Worm (Caenorhabditis elegans) whole organism, L1 larva: ENCODE measurements around the gene srxa-12.
A peak's percentile ranks its signal among the peaks of the same experiment; 100 is the strongest.

Experiments
- C04F5.9 ChIP-seq: sonication (generic microtip); optimal IDR thresholded peaks from 2 replicates; lab custom pipeline; 2016; ENCODE audit warnings: missing genetic modification characterization, missing compliant biosample characterization
- C16A3.4 ChIP-seq: fragments of 150-350 bp; optimal IDR thresholded peaks from 2 replicates; lab custom pipeline; 2014; ENCODE audit warnings: missing biosample characterization, missing genetic modification characterization
- C34B4.2 ChIP-seq: sonication (generic microtip); optimal IDR thresholded peaks from 2 replicates; lab custom pipeline; 2017; ENCODE audit warnings: mild to moderate bottlenecking, missing genetic modification characterization, missing compliant biosample characterization
- F16B12.6 ChIP-seq: fragments of 150-350 bp; optimal IDR thresholded peaks from 2 replicates; lab custom pipeline; 2014; ENCODE audit warnings: missing biosample characterization, missing genetic modification characterization
- Y116A8C.19 ChIP-seq: sonication (generic microtip); optimal IDR thresholded peaks from 2 replicates; lab custom pipeline; 2016; ENCODE audit warnings: missing compliant biosample characterization, missing genetic modification characterization, borderline replicate concordance
- aha-1 ChIP-seq: fragments of 150-350 bp; optimal IDR thresholded peaks from 2 replicates; lab custom pipeline; 2014; ENCODE audit warnings: missing biosample characterization, missing genetic modification characterization
- alr-1 ChIP-seq: fragments of 200-800 bp; sonication (Bioruptor generic); optimal IDR thresholded peaks from 2 replicates; lab custom pipeline; 2018; ENCODE audit warnings: borderline replicate concordance, mild to moderate bottlenecking, missing genetic modification characterization, missing compliant biosample characterization
- ama-1 ChIP-seq: fragments of 150-350 bp; optimal IDR thresholded peaks from 2 replicates; lab custom pipeline; 2014
- ceh-88 ChIP-seq: fragments of 200-800 bp; sonication (Bioruptor generic); IDR thresholded peaks from 2 replicates; pipeline ENCODE4 v1.3.6; 2022; ENCODE audit warnings: missing genetic modification characterization, missing compliant biosample characterization
- ceh-90 ChIP-seq: sonication (generic microtip); optimal IDR thresholded peaks from 2 replicates; lab custom pipeline; 2016; ENCODE audit warnings: missing genetic modification characterization, missing compliant biosample characterization
- dpl-1 ChIP-seq, 3 experiments: fragments of 150-350 bp in 2 of 3; sonication (generic microtip) in 1 of 3; optimal IDR thresholded peaks; 2 replicates each; lab custom pipeline; 2014 to 2017; ENCODE audit warnings: missing biosample characterization in 3 of 3, missing genetic modification characterization in 3 of 3, missing genetic modification reagents in 3 of 3
- dsc-1 ChIP-seq: sonication (generic microtip); optimal IDR thresholded peaks from 2 replicates; lab custom pipeline; 2016; ENCODE audit warnings: mild to moderate bottlenecking, missing genetic modification characterization, missing compliant biosample characterization
- efl-1 ChIP-seq, 4 experiments: fragments of 150-350 bp; optimal IDR thresholded peaks in 3 of 4; peaks in 1 of 4; 1 replicate in 1 of 4; 2 replicates in 3 of 4; lab custom pipeline; 2014; ENCODE audit warnings: missing biosample characterization in 2 of 4, missing genetic modification characterization in 2 of 4, missing genetic modification reagents in 2 of 4
- efl-3 ChIP-seq: fragments of 200-800 bp; sonication (Bioruptor generic); optimal IDR thresholded peaks from 2 replicates; lab custom pipeline; 2018; ENCODE audit warnings: mild to moderate bottlenecking, missing genetic modification characterization, missing compliant biosample characterization
- elt-2 ChIP-seq: sonication (generic microtip); optimal IDR thresholded peaks from 2 replicates; lab custom pipeline; 2016; ENCODE audit warnings: missing genetic modification characterization, mild to moderate bottlenecking, inconsistent platforms, missing compliant biosample characterization, missing genetic modification reagents
- fkh-4 ChIP-seq: sonication (generic microtip); optimal IDR thresholded peaks from 2 replicates; lab custom pipeline; 2016; ENCODE audit warnings: missing compliant biosample characterization, missing genetic modification characterization, borderline replicate concordance
- fkh-8 ChIP-seq: sonication (generic microtip); optimal IDR thresholded peaks from 2 replicates; lab custom pipeline; 2016; ENCODE audit warnings: mild to moderate bottlenecking, missing genetic modification characterization, missing compliant biosample characterization
- fos-1 ChIP-seq: fragments of 150-350 bp; optimal IDR thresholded peaks from 2 replicates; lab custom pipeline; 2014; ENCODE audit warnings: missing biosample characterization, missing genetic modification characterization
- grh-1 ChIP-seq: fragments of 200-800 bp; sonication (Bioruptor generic); IDR thresholded peaks from 2 replicates; pipeline ENCODE4 v1.3.6; 2022; ENCODE audit warnings: missing genetic modification reagents, missing genetic modification characterization, missing compliant biosample characterization
- hpl-2 ChIP-seq: fragments of 150-350 bp; optimal IDR thresholded peaks from 2 replicates; lab custom pipeline; 2014; ENCODE audit warnings: missing biosample characterization, missing genetic modification reagents, missing genetic modification characterization
- irx-1 ChIP-seq: sonication (generic microtip); optimal IDR thresholded peaks from 2 replicates; lab custom pipeline; 2016; ENCODE audit warnings: missing genetic modification characterization, missing compliant biosample characterization
- lin-13 ChIP-seq: fragments of 150-350 bp; optimal IDR thresholded peaks from 2 replicates; lab custom pipeline; 2014; ENCODE audit warnings: missing biosample characterization, missing genetic modification reagents, missing genetic modification characterization
- lin-35 ChIP-seq, 2 experiments: fragments of 150-350 bp; optimal IDR thresholded peaks; 2 replicates each; lab custom pipeline; 2014; ENCODE audit warnings: missing biosample characterization in 2 of 2, missing genetic modification characterization in 2 of 2, missing genetic modification reagents in 2 of 2
- lir-3 ChIP-seq: sonication (generic microtip); optimal IDR thresholded peaks from 2 replicates; lab custom pipeline; 2016; ENCODE audit warnings: mild to moderate bottlenecking, missing genetic modification characterization, moderate library complexity, missing compliant biosample characterization; ENCODE audit not compliant: poor library complexity
- lsy-2 ChIP-seq, 2 experiments: fragments of 150-350 bp; optimal IDR thresholded peaks; 2 replicates each; lab custom pipeline; 2014; ENCODE audit warnings: missing biosample characterization in 2 of 2, missing genetic modification characterization in 2 of 2
- mdl-1 ChIP-seq, 2 experiments: fragments of 150-350 bp; optimal IDR thresholded peaks; 2 replicates each; lab custom pipeline; 2014 to 2017; ENCODE audit warnings: missing biosample characterization in 2 of 2, missing genetic modification characterization in 2 of 2, inconsistent platforms in 1 of 2
- mef-2 ChIP-seq: fragments of 150-350 bp; optimal IDR thresholded peaks from 2 replicates; lab custom pipeline; 2014; ENCODE audit warnings: missing biosample characterization, missing genetic modification characterization
- nhr-12 ChIP-seq: sonication (generic microtip); optimal IDR thresholded peaks from 2 replicates; lab custom pipeline; 2017; ENCODE audit warnings: missing biosample characterization, missing genetic modification characterization
- nhr-19 ChIP-seq: fragments of 200-800 bp; sonication (Bioruptor generic); conservative IDR thresholded peaks from 2 replicates; pipeline ENCODE4 v1.3.6; 2022; ENCODE audit warnings: missing genetic modification characterization, missing compliant biosample characterization
- nhr-20 ChIP-seq: sonication (generic microtip); optimal IDR thresholded peaks from 2 replicates; lab custom pipeline; 2016; ENCODE audit warnings: mild to moderate bottlenecking, missing genetic modification characterization, missing compliant biosample characterization
- nhr-237 ChIP-seq: fragments of 150-350 bp; optimal IDR thresholded peaks from 2 replicates; lab custom pipeline; 2014; ENCODE audit warnings: missing biosample characterization, missing genetic modification characterization
- nhr-28 ChIP-seq: fragments of 150-350 bp; optimal IDR thresholded peaks from 2 replicates; lab custom pipeline; 2014; ENCODE audit warnings: missing biosample characterization, missing genetic modification characterization
- nhr-47 ChIP-seq: sonication (generic microtip); optimal IDR thresholded peaks from 2 replicates; lab custom pipeline; 2016; ENCODE audit warnings: mild to moderate bottlenecking, missing genetic modification characterization, moderate library complexity, missing compliant biosample characterization
- nhr-77 ChIP-seq: fragments of 150-350 bp; optimal IDR thresholded peaks from 2 replicates; lab custom pipeline; 2014; ENCODE audit warnings: missing biosample characterization, missing genetic modification characterization
- nhr-84 ChIP-seq: sonication (generic microtip); optimal IDR thresholded peaks from 2 replicates; lab custom pipeline; 2017; ENCODE audit warnings: missing biosample characterization, missing genetic modification characterization
- nhr-85 ChIP-seq: sonication (generic microtip); peaks from one replicate; lab custom pipeline; 2016; ENCODE audit warnings: missing genetic modification characterization, inconsistent platforms, missing compliant biosample characterization
- nhr-90 ChIP-seq: sonication (generic microtip); optimal IDR thresholded peaks from 2 replicates; lab custom pipeline; 2016; ENCODE audit warnings: mild to moderate bottlenecking, missing genetic modification characterization, missing compliant biosample characterization; ENCODE audit not compliant: poor library complexity
- pqm-1 ChIP-seq: sonication (generic microtip); optimal IDR thresholded peaks from 3 replicates; lab custom pipeline; 2017; ENCODE audit warnings: missing biosample characterization, missing genetic modification characterization
- rnt-1 ChIP-seq: sonication (generic microtip); optimal IDR thresholded peaks from 2 replicates; lab custom pipeline; 2016; ENCODE audit warnings: mild to moderate bottlenecking, missing genetic modification characterization, moderate library complexity, missing compliant biosample characterization
- skn-1 ChIP-seq: fragments of 150-350 bp; optimal IDR thresholded peaks from 2 replicates; lab custom pipeline; 2014; ENCODE audit warnings: missing biosample characterization, missing genetic modification characterization
- snpc-4 ChIP-seq: fragments of 150-350 bp; optimal IDR thresholded peaks from 2 replicates; lab custom pipeline; 2014; ENCODE audit warnings: missing biosample characterization, missing genetic modification characterization
- snu-23 ChIP-seq: sonication (generic microtip); optimal IDR thresholded peaks from 2 replicates; lab custom pipeline; 2016; ENCODE audit warnings: missing genetic modification characterization, missing compliant biosample characterization
- sox-4 ChIP-seq: sonication (generic microtip); optimal IDR thresholded peaks from 2 replicates; lab custom pipeline; 2016; ENCODE audit warnings: missing genetic modification characterization, missing compliant biosample characterization
- sptf-1 ChIP-seq: fragments of 150-350 bp; optimal IDR thresholded peaks from 2 replicates; lab custom pipeline; 2014; ENCODE audit warnings: missing biosample characterization, missing genetic modification characterization
- sup-37 ChIP-seq: fragments of 200-800 bp; sonication (Bioruptor generic); optimal IDR thresholded peaks from 2 replicates; lab custom pipeline; 2018; ENCODE audit warnings: mild to moderate bottlenecking, missing genetic modification characterization, missing compliant biosample characterization
- swsn-7 ChIP-seq: sonication (generic microtip); optimal IDR thresholded peaks from 2 replicates; lab custom pipeline; 2016; ENCODE audit warnings: missing genetic modification characterization, missing compliant biosample characterization
- tbx-2 ChIP-seq: sonication (generic microtip); optimal IDR thresholded peaks from 2 replicates; lab custom pipeline; 2016; ENCODE audit warnings: missing genetic modification characterization, missing compliant biosample characterization
- tlp-1 ChIP-seq: fragments of 150-350 bp; optimal IDR thresholded peaks from 2 replicates; lab custom pipeline; 2014; ENCODE audit warnings: missing biosample characterization, missing genetic modification characterization
- unc-130 ChIP-seq: fragments of 150-350 bp; optimal IDR thresholded peaks from 2 replicates; lab custom pipeline; 2017; ENCODE audit warnings: missing biosample characterization, missing genetic modification characterization, inconsistent platforms
- unc-62 ChIP-seq: fragments of 150-350 bp; optimal IDR thresholded peaks from 2 replicates; lab custom pipeline; 2014; ENCODE audit warnings: missing biosample characterization, missing genetic modification reagents, missing genetic modification characterization
- unc-86 ChIP-seq: sonication (generic microtip); optimal IDR thresholded peaks from 2 replicates; lab custom pipeline; 2016; ENCODE audit warnings: missing genetic modification characterization, missing compliant biosample characterization
- unc-98 ChIP-seq: fragments of 200-800 bp; sonication (Bioruptor generic); IDR thresholded peaks from 2 replicates; pipeline ENCODE4 v1.3.6; 2022; ENCODE audit warnings: missing genetic modification characterization, missing compliant biosample characterization
- zip-4 ChIP-seq: fragments of 200-800 bp; sonication (Bioruptor generic); optimal IDR thresholded peaks from 2 replicates; lab custom pipeline; 2018; ENCODE audit warnings: mild to moderate bottlenecking, missing genetic modification characterization, moderate library complexity, missing compliant biosample characterization
- ztf-4 ChIP-seq: fragments of 150-350 bp; optimal IDR thresholded peaks from 2 replicates; lab custom pipeline; 2014; ENCODE audit warnings: missing biosample characterization, missing genetic modification characterization

The srxa-12 gene

DNA sequence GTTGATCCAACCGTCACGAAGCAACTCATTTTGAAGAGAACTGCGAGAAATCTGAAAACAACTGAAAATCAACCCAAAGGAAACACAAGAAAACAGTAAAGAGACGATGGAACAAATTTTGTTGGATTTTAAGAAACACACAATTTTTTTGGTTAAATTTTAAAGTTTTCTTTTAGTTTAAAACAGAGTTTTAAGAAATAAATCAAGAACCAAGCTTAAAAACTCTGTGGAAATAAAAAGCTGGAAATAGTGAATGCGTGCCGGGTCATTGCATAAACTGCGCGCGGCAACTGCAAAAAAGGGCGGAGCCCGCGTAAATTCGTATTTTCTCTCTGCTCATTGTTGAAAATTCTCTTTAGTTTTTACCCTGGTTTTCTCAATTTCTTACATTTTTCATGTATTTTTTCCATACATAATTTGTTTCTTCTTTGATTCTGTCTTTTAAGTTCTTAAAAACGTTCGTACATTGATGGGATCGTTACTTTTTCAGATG, 35.5 kb downstream of the srxa-12 start, which contains the start of the genes algn-13 and R10D12.13:
TSS of gene algn-13 (minus strand) at position 51 of the 493 bp plus-strand sequence.
TSS of gene R10D12.13 (plus strand) at position 491 of the 493 bp plus-strand sequence.
- peak; percentile 60 to 63 for TF ChIP-seq lin-35 (GFP tag; optimal IDR thresholded peaks at IDR 0.05; lab: Kevin White, UChicago)
- TF ChIP-seq unc-86 (tag; lab: Kevin White, UChicago) = peak; percentile 14
- no peak for TF ChIP-seq ceh-90
- peak; percentile 9 for TF ChIP-seq F16B12.6 (tag; lab: Kevin White, UChicago)
- no peak for TF ChIP-seq mef-2 (tag; lab: Kevin White, UChicago)
- TF ChIP-seq swsn-7 = peak; percentile 64
- TF ChIP-seq rnt-1 (tag; lab: Kevin White, UChicago) = peak; percentile 82
- no peak for TF ChIP-seq ama-1 (lab: Kevin White, UChicago)
- no peak for TF ChIP-seq sup-37 (GFP tag; lab: Kevin White, UChicago)
- no peak for TF ChIP-seq hpl-2 (GFP tag; lab: Kevin White, UChicago)
- TF ChIP-seq snu-23 = peak; percentile 67
- TF ChIP-seq nhr-237 (tag; lab: Kevin White, UChicago) = no peak
- TF ChIP-seq irx-1 = peak; percentile 8
- peak; percentile 64 to 71 (median 67) for TF ChIP-seq dpl-1 (GFP tag; optimal IDR thresholded peaks at IDR 0.05; lab: Kevin White, UChicago)
- no peak for TF ChIP-seq fkh-4 (tag; lab: Kevin White, UChicago)
- TF ChIP-seq zip-4 = peak; percentile 6
- TF ChIP-seq efl-3 = no peak
- TF ChIP-seq nhr-20 (tag; lab: Kevin White, UChicago) = peak; percentile 60
- no peak for TF ChIP-seq sptf-1 (tag; lab: Kevin White, UChicago)
- TF ChIP-seq C34B4.2 (tag; lab: Kevin White, UChicago) = no peak
- TF ChIP-seq ztf-4 = no peak
- peak; percentile 74 for TF ChIP-seq nhr-85 (tag; lab: Kevin White, UChicago)
- no peak for TF ChIP-seq unc-62 (GFP tag; lab: Kevin White, UChicago)
- TF ChIP-seq fkh-8 (tag; lab: Kevin White, UChicago) = peak; percentile 5
- peak; percentile 51 for TF ChIP-seq C16A3.4
- no peak for TF ChIP-seq nhr-28 (tag; lab: Kevin White, UChicago)
- 0 out of 2 replicates have a peak, but pooled peaks have one; percentile 26 for TF ChIP-seq grh-1
- no peak for TF ChIP-seq Y116A8C.19 (tag; lab: Kevin White, UChicago)
- peak; percentile 41 for TF ChIP-seq lir-3 (tag; lab: Kevin White, UChicago)
- no peak for TF ChIP-seq aha-1
- peak; percentile 65 for TF ChIP-seq dsc-1 (tag; lab: Kevin White, UChicago)
- no peak for TF ChIP-seq unc-98 (GFP tag; lab: Robert Waterston, UW)
- peak; percentile 63 to 71 for TF ChIP-seq efl-1 (optimal IDR thresholded peaks at IDR 0.05; lab: Kevin White, UChicago)
- peak; percentile 62 to 96 for TF ChIP-seq efl-1 (GFP tag; optimal IDR thresholded peaks at IDR 0.05 in 1 of 2; lab: Kevin White, UChicago)
- peak; percentile 36 for TF ChIP-seq tbx-2 (tag; lab: Kevin White, UChicago)
- TF ChIP-seq nhr-90 (tag; lab: Kevin White, UChicago) = peak; percentile 65
- no peak for TF ChIP-seq fos-1
- peak; percentile 59 for TF ChIP-seq lin-13
- TF ChIP-seq sox-4 (tag; lab: Kevin White, UChicago) = no peak
- TF ChIP-seq C04F5.9 (tag; lab: Kevin White, UChicago) = no peak
- no peak for TF ChIP-seq nhr-12
- TF ChIP-seq lsy-2 (tag; optimal IDR thresholded peaks at IDR 0.05; lab: Kevin White, UChicago) = peak; percentile 59 to 67
- TF ChIP-seq tlp-1 (tag; lab: Kevin White, UChicago) = no peak
- TF ChIP-seq skn-1 (tag; lab: Kevin White, UChicago) = peak; percentile 59
- TF ChIP-seq snpc-4 (tag; lab: Kevin White, UChicago) = peak; percentile 69
- peak; percentile 52 for TF ChIP-seq nhr-19 (GFP tag; lab: Robert Waterston, UW)
- TF ChIP-seq nhr-77 (tag; lab: Kevin White, UChicago) = no peak
- TF ChIP-seq alr-1 = no peak
- TF ChIP-seq mdl-1 (tag; optimal IDR thresholded peaks at IDR 0.05; lab: Kevin White, UChicago) = no peak
- TF ChIP-seq nhr-47 = peak; percentile 64
- TF ChIP-seq ceh-88 (GFP tag; lab: Robert Waterston, UW) = no peak
- TF ChIP-seq pqm-1 (tag; lab: Kevin White, UChicago) = no peak
- TF ChIP-seq elt-2 = peak; percentile 53
- TF ChIP-seq unc-130 (tag; lab: Kevin White, UChicago) = peak; percentile 75
- no peak for TF ChIP-seq nhr-84 (tag; lab: Kevin White, UChicago)
